Fruit fly (Drosophila melanogaster) whole organism, adult: ENCODE measurements around the gene CG31381.

Source experiments
- CG33017 ChIP-seq: fragments of 200-800 bp; sonication (Bioruptor generic); optimal IDR thresholded peaks from 2 replicates; lab custom pipeline; 2018; ENCODE audit warnings: missing biosample characterization, mild to moderate bottlenecking, missing genetic modification characterization, moderate library complexity
- CG7101 ChIP-seq: fragments of 200-800 bp; sonication (Bioruptor generic); optimal IDR thresholded peaks from 2 replicates; lab custom pipeline; 2018; ENCODE audit warnings: missing biosample characterization, mild to moderate bottlenecking, missing genetic modification characterization, moderate library complexity
- Clk ChIP-seq: fragments of 200-800 bp; sonication (Bioruptor generic); optimal IDR thresholded peaks from 2 replicates; lab custom pipeline; 2017; ENCODE audit warnings: missing biosample characterization, missing genetic modification characterization
- Hr96 ChIP-seq: fragments of 200-800 bp; sonication (Bioruptor generic); optimal IDR thresholded peaks from 2 replicates; lab custom pipeline; 2016; ENCODE audit warnings: missing biosample characterization, missing genetic modification characterization
- bab1 ChIP-seq: fragments of 200-800 bp; sonication (Bioruptor generic); optimal IDR thresholded peaks from 3 replicates; lab custom pipeline; 2019; ENCODE audit warnings: missing biosample characterization, mild to moderate bottlenecking, missing genetic modification characterization, moderate library complexity
- cic ChIP-seq: fragments of 200-800 bp; sonication (Bioruptor generic); optimal IDR thresholded peaks from 2 replicates; lab custom pipeline; 2017; ENCODE audit warnings: missing biosample characterization, mild to moderate bottlenecking, missing genetic modification characterization, moderate library complexity
- kay ChIP-seq: fragments of 200-800 bp; sonication (Bioruptor generic); peaks from one replicate; lab custom pipeline; 2016; ENCODE audit warnings: missing biosample characterization, missing genetic modification characterization, borderline replicate concordance
- ovo ChIP-seq: fragments of 200-800 bp; sonication (Bioruptor generic); optimal IDR thresholded peaks from 2 replicates; lab custom pipeline; 2016; ENCODE audit warnings: missing biosample characterization, missing genetic modification characterization

DNA sequence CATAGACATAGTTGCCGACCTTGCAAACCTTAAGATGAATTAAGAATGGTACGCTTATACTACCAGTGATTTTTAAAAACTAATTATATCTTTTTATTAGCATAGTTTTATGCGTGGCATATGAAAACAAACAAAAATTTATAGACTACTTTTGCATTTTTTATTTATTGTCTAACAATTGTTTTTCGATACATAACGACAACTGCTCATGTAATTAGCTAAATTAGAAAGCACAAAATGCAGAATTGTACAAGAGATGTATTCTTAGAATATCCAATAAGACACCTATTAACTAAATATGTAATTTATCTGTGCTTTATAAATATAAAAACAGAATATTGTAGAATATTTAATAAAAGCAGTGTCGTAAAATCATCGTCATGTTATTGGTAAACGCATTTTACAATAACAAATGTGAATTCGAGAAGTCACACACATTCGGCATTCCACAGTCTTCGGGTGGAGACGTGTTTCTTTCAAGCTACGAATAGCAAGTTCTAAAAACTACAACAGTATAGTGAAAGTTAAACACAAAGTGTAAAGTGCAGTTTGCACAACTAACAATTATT lies 50.0 kb downstream of the CG31381 start:
- no peak for TF ChIP-seq bab1 (GFP tag; lab: Kevin White, UChicago)
- no peak for TF ChIP-seq ovo (GFP tag; lab: Kevin White, UChicago)
- no peak for TF ChIP-seq CG7101 (tag; lab: Kevin White, UChicago)
- no peak for TF ChIP-seq Clk
- TF ChIP-seq CG33017 (tag; lab: Kevin White, UChicago) = no peak
- TF ChIP-seq Hr96 = no peak
- TF ChIP-seq kay (GFP tag; lab: Kevin White, UChicago) = no peak
- TF ChIP-seq cic (GFP tag; lab: Kevin White, UChicago) = no peak
